Worm (Caenorhabditis elegans): ENCODE measurements around the gene W02B8.1.

Gene W02B8.1

DNA sequence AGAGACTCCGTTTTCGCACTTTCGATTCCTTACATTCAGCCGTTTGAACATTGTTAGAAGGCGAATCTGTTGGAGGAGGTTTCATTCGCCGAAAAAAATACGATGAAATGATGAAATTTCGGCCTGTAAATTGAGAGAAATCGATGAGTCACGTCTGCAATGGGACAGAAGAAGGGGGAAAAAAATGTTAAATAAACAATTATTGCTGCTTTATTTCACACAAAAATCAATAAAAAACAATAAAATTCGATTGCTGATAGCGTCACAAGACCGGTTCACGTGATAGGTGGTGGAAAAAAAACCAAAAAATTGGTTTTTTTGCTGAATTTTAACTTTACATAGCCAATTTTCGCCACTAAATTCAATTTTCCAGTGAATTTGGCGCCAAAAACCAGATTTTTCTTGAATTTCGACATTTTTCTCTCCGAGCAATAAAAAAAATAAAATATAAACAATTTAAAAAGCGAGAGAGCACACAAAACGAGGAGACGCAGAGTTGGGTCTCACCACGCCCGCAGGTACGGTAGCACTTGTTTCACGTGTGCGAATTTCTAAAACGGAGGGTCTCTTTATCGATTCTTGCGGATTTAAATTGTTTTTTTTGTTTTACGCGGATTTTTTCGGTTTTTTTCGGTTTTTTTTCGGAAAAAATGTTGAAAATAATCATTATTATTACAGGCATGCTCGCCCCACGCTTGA, 29.6 kb downstream of the W02B8.1 start, which contains the start of the genes cup-14 and ndub-8 (continued):
- TF ChIP-seq ztf-1 (GFP tag; conservative IDR thresholded peaks at IDR 0.05) (no peak), sma-3 (GFP tag; optimal IDR thresholded peaks at IDR 0.05) (peak; percentile 92), nhr-11 (tag; optimal IDR thresholded peaks at IDR 0.05) (no peak), unc-39 (tag; optimal IDR thresholded peaks at IDR 0.05) (no peak), Y55F3AM.14 (GFP tag; optimal IDR thresholded peaks at IDR 0.05) (peak; percentile 41), ztf-4 (tag; optimal IDR thresholded peaks at IDR 0.05) (peak; percentile 78)

ce11 chrII:13862453-13862852, 39.5 kb downstream of the W02B8.1 start:
- TF ChIP-seq fos-1 (tag; optimal IDR thresholded peaks at IDR 0.05) (peak; percentile 37), sma-9 (GFP tag; optimal IDR thresholded peaks at IDR 0.05) (no peak), sma-9 (tag; optimal IDR thresholded peaks at IDR 0.05) (no peak), peb-1 (tag; optimal IDR thresholded peaks at IDR 0.05) (no peak)

DNA sequence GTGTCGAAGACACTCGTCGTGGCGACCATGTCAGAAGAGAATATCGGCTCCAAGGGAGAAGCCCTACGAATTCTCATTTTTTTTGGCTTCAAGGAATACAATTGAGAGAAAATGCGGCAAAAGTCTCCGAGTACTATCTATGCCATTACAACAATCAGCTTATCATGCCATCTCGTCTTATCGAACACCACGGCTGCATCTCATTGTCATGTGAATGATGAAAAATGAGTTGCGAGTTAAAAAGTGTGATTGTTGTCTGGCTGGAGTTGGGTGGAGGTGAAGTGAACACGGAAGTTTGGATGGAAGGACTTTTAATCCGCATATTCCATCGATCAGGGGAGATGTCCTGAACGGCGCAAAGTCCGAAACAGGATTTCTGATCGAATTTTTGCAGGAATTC, 41.0 kb downstream of the W02B8.1 start:
- no peak for TF ChIP-seq sma-3 (GFP tag; optimal IDR thresholded peaks at IDR 0.05)
- no peak for TF ChIP-seq unc-62 (GFP tag; optimal IDR thresholded peaks at IDR 0.05)
- no peak for TF ChIP-seq lin-39 (tag; optimal IDR thresholded peaks at IDR 0.05)
- no peak for TF ChIP-seq nhr-10 (tag; optimal IDR thresholded peaks at IDR 0.05)
- no peak for TF ChIP-seq R02D3.7 (tag; optimal IDR thresholded peaks at IDR 0.05)
- peak; percentile 86 for TF ChIP-seq fos-1 (tag; optimal IDR thresholded peaks at IDR 0.05)
- TF ChIP-seq crh-2 (tag; optimal IDR thresholded peaks at IDR 0.05), result peak; percentile 24

- TF ChIP-seq unc-62 (GFP tag; optimal IDR thresholded peaks at IDR 0.05) (no peak), fos-1 (tag; optimal IDR thresholded peaks at IDR 0.05) (peak; percentile 57)
These were observed 42.1 kb downstream of the W02B8.1 start for ce11 chrII:13859847-13860246.

- no peak for TF ChIP-seq snpc-4 (tag; optimal IDR thresholded peaks at IDR 0.05)
- TF ChIP-seq ztf-1 (GFP tag; conservative IDR thresholded peaks at IDR 0.05), result no peak
- no peak for TF ChIP-seq sma-9 (GFP tag; optimal IDR thresholded peaks at IDR 0.05)
- no peak for TF ChIP-seq sma-9 (tag; optimal IDR thresholded peaks at IDR 0.05)
- no peak for TF ChIP-seq peb-1 (tag; optimal IDR thresholded peaks at IDR 0.05)
- no peak for TF ChIP-seq ztf-11 (tag; optimal IDR thresholded peaks at IDR 0.05)
- no peak for TF ChIP-seq C34F6.9 (tag; optimal IDR thresholded peaks at IDR 0.05)
- no peak for TF ChIP-seq nhr-12 (tag; optimal IDR thresholded peaks at IDR 0.05)
- TF ChIP-seq nhr-6 (tag; optimal IDR thresholded peaks at IDR 0.05), result no peak
- no peak for TF ChIP-seq unc-62 (GFP tag; optimal IDR thresholded peaks at IDR 0.05)
- TF ChIP-seq crh-2 (tag; optimal IDR thresholded peaks at IDR 0.05), result no peak
- no peak for TF ChIP-seq ceh-82 (tag; optimal IDR thresholded peaks at IDR 0.05)
- TF ChIP-seq mbf-1 (tag; optimal IDR thresholded peaks at IDR 0.05), result no peak
- TF ChIP-seq nhr-237 (tag; optimal IDR thresholded peaks at IDR 0.05), result no peak
These were observed 43.6 kb downstream of the W02B8.1 start for ce11 chrII:13858352-13858751.

DNA sequence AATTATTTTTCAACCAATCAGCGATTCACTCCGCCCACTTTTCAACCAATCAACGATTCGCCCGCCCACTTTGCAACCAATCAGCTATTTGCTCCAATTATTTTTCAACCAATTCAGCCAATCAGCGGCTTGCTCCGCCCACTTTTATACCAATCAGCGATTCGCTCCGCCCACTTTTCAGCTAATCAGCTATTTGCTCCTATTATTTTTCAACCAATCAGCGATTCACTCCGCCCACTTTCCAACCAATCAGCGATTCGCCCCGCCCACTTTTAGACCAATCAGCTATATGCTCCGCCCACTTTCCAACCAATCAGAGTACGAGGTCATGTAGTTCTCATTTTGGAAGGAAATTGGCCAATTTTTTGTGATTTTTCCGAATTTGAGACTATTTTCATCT, 46.6 kb downstream of the W02B8.1 start:
- TF ChIP-seq nhr-21 (tag; optimal IDR thresholded peaks at IDR 0.05), result no peak
- TF ChIP-seq elt-3 (tag; optimal IDR thresholded peaks at IDR 0.05), result no peak
- no peak for TF ChIP-seq nhr-129 (tag; optimal IDR thresholded peaks at IDR 0.05)
- no peak for TF ChIP-seq sma-9 (GFP tag; optimal IDR thresholded peaks at IDR 0.05)
- TF ChIP-seq sma-9 (tag; optimal IDR thresholded peaks at IDR 0.05), result no peak
- TF ChIP-seq peb-1 (tag; optimal IDR thresholded peaks at IDR 0.05), result no peak
- TF ChIP-seq skn-1 (tag; optimal IDR thresholded peaks at IDR 0.05), result no peak
- no peak for TF ChIP-seq ceh-82 (tag; optimal IDR thresholded peaks at IDR 0.05)
- TF ChIP-seq lin-39 (tag; optimal IDR thresholded peaks at IDR 0.05), result no peak
- TF ChIP-seq gmeb-1 (tag; optimal IDR thresholded peaks at IDR 0.05), result no peak
- TF ChIP-seq mab-5 (tag; optimal IDR thresholded peaks at IDR 0.05), result no peak

ce11 chrII:13852532-13853199, 49.2 kb downstream of the W02B8.1 start:
- peak; percentile 11 for TF ChIP-seq ama-1 (optimal IDR thresholded peaks at IDR 0.05)
- peak; percentile 29 for TF ChIP-seq nhr-21 (tag; optimal IDR thresholded peaks at IDR 0.05)
- peak; percentile 88 for TF ChIP-seq snpc-4 (tag; optimal IDR thresholded peaks at IDR 0.05)
- peak; percentile 3 for TF ChIP-seq fos-1 (tag; optimal IDR thresholded peaks at IDR 0.05)
- peak; percentile 52 for TF ChIP-seq sma-3 (GFP tag; optimal IDR thresholded peaks at IDR 0.05)
- TF ChIP-seq crh-2 (tag; optimal IDR thresholded peaks at IDR 0.05), result peak; percentile 53
- peak in 1 of 2 experiments; percentile 11 for TF ChIP-seq lsy-2 (tag; optimal IDR thresholded peaks at IDR 0.05)
